Fruit fly (Drosophila melanogaster): ENCODE data around the gene Rab9D.
"Not testable (repeated sequence)": the region's sequence is repeated elsewhere in the genome, so short reads cannot be mapped to it uniquely, and the experiment has no call there.

Gene Rab9D

DNA sequence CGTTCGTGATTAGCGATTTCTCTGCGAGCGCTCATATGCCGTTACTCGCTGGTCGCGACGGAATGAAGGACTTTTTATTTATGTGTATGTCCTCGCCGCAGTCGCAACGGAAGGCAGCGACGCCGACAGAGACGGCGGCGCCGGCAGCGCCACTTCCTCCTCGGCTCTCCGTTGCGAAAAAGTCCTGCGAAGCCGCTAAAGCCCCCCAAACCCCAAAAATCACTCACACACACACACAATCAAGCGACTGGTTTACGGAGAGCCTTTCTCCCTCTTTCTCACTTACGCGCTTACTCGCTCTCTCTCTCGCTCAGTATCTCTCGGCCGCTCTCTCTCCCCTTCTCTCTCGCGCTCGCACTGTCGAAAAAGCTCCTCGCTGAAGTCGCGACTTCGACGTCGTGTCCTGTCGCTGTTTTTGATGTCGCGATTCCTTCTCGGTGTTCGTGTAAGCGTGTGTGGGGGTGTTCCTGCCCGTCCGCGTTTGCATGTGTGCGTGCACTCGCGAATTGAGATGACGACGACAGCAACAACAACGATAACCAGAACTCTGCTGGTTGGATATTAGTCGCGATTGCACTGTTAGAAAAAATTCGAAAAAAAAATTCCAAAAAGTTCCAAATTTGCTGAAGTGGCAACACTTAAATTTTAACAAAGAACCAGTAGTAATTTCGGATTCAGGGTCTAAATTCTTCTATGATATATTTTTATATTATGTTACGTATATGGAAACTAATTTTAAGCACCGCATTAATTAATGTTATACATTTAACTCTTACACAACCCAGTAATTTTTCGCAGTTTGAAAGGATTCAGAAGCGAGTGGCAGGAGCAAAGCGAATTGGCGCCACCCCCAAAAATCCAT lies 31.5 kb downstream of the Rab9D start, which contains the start of gene CG43347 (continued):
- no peak for TF ChIP-seq fd85E (GFP tag; optimal IDR thresholded peaks at IDR 0.05)
- TF ChIP-seq cyc (GFP tag; optimal IDR thresholded peaks at IDR 0.05), result peak; percentile 0
- TF ChIP-seq Sox14 (GFP tag; optimal IDR thresholded peaks at IDR 0.05), result peak; percentile 13
- TF ChIP-seq Lpt (GFP tag; optimal IDR thresholded peaks at IDR 0.05), result no peak
- TF ChIP-seq topi (GFP tag; optimal IDR thresholded peaks at IDR 0.05), result peak; percentile 41
- peak; percentile 46 for TF ChIP-seq CG4318 (GFP tag; optimal IDR thresholded peaks at IDR 0.05)
- TF ChIP-seq CG34406 (GFP tag; optimal IDR thresholded peaks at IDR 0.05), result peak; percentile 27
- TF ChIP-seq CG9139 (GFP tag; optimal IDR thresholded peaks at IDR 0.05), result no peak
- peak; percentile 40 for TF ChIP-seq Smox (GFP tag; optimal IDR thresholded peaks at IDR 0.05)
- no peak for TF ChIP-seq dac (GFP tag; optimal IDR thresholded peaks at IDR 0.05)
- peak; percentile 45 for TF ChIP-seq CG6808 (GFP tag; optimal IDR thresholded peaks at IDR 0.05)
- TF ChIP-seq Eip93F (GFP tag; optimal IDR thresholded peaks at IDR 0.05), result no peak
- peak; percentile 4 to 59 for TF ChIP-seq ss (GFP tag; optimal IDR thresholded peaks at IDR 0.05)
- TF ChIP-seq net (GFP tag; optimal IDR thresholded peaks at IDR 0.05), result peak; percentile 26
- peak; percentile 19 for TF ChIP-seq CG16779 (tag; optimal IDR thresholded peaks at IDR 0.05)
- peak; percentile 58 for TF ChIP-seq Ets96B (tag; optimal IDR thresholded peaks at IDR 0.05)
- TF ChIP-seq achi (GFP tag; optimal IDR thresholded peaks at IDR 0.05), result peak; percentile 43
- peak; percentile 28 for TF ChIP-seq CG6792 (GFP tag; optimal IDR thresholded peaks at IDR 0.05)
- TF ChIP-seq Eip78C (GFP tag), result peak; percentile 80
- peak; percentile 44 for TF ChIP-seq OdsH (GFP tag; optimal IDR thresholded peaks at IDR 0.05)
- no peak for TF ChIP-seq CG11762 (GFP tag; optimal IDR thresholded peaks at IDR 0.05; ENCODE audit: insufficient read depth)
- peak; percentile 8 for TF ChIP-seq CG1621 (tag; optimal IDR thresholded peaks at IDR 0.05)
- TF ChIP-seq Sox102F (GFP tag; optimal IDR thresholded peaks at IDR 0.05), result peak; percentile 3
- TF ChIP-seq fd59A (GFP tag; optimal IDR thresholded peaks at IDR 0.05), result peak; percentile 18
- no peak for TF ChIP-seq CG6854 (GFP tag; optimal IDR thresholded peaks at IDR 0.05)
- TF ChIP-seq CG7368 (GFP tag; optimal IDR thresholded peaks at IDR 0.05), result no peak
- TF ChIP-seq fkh (GFP tag; optimal IDR thresholded peaks at IDR 0.05), result no peak

DNA sequence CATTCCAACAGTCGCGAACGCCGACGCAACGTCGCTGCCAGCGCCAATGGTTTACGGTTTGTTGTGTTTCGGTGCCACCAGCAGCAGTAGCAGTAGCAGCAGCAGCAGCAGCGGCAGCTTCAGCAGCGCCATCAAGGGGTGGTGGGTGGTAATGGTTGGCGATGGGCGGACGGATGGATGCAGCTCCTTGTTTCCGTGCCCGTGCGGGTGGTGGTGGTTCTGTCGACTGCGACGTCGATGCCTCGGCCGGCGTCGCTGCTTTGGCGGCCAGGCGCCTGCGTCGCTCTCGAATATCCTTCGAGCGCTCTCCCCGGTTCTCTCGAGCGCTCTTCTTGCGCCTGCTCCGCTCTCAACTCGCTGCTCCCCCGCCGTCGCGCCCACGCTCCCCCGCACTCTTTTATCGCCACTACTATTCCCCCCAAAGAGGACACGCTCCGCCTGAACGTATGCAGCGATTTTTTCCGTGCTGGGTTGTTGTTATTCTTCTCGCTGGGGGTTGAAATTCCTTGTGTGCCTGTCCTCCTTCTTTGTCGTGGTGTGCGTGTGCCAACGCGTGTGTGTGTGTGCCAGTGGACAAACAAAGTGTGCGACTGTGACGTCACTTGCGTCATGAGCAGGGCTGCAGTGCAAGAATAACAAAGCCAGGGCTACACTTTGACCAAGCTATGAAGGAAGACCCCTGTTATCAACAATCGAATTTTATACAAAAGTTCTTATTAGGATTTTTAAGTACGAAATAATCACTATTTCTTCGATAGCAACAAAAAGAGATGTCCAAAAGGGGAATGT lies 32.5 kb downstream of the Rab9D start:
- TF ChIP-seq Eip75B (GFP tag; optimal IDR thresholded peaks at IDR 0.05), result no peak
- no peak for TF ChIP-seq eg (GFP tag; IDR thresholded peaks at IDR 0.05)
- peak; percentile 15 for TF ChIP-seq Eip78C (GFP tag)
- no peak for TF ChIP-seq CG11902 (GFP tag; optimal IDR thresholded peaks at IDR 0.05)
- TF ChIP-seq net (GFP tag; optimal IDR thresholded peaks at IDR 0.05), result no peak
- no peak for TF ChIP-seq CG6808 (GFP tag; optimal IDR thresholded peaks at IDR 0.05)
- TF ChIP-seq CG4318 (GFP tag; optimal IDR thresholded peaks at IDR 0.05), result no peak

DNA sequence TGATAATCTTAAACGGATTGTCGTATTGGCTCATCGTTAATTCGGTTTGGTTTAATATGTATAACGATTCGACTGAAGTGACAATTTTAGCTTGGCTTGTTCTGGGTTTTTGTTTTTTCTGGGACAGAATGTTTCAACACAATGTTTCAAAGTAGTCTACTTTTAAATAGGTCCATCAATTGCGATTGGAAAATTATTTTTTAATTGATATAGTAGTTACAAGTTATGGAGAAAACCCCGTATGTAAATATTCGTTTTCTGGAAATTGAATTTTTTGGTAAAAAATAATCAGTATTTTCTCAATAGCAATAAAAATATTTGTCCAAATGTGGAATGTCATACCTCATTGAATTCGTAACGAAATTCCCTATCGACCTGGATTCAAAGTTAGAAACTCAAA lies 34.2 kb downstream of the Rab9D start, which contains the start of gene Rab9Db:
Gene Rab9Db, minus strand, starts transcription at position 101 of the 400 bp plus-strand sequence.
- not testable (repeated sequence) for TF ChIP-seq CG6792, CG31627, achi (GFP tag; optimal IDR thresholded peaks at IDR 0.05)

DNA sequence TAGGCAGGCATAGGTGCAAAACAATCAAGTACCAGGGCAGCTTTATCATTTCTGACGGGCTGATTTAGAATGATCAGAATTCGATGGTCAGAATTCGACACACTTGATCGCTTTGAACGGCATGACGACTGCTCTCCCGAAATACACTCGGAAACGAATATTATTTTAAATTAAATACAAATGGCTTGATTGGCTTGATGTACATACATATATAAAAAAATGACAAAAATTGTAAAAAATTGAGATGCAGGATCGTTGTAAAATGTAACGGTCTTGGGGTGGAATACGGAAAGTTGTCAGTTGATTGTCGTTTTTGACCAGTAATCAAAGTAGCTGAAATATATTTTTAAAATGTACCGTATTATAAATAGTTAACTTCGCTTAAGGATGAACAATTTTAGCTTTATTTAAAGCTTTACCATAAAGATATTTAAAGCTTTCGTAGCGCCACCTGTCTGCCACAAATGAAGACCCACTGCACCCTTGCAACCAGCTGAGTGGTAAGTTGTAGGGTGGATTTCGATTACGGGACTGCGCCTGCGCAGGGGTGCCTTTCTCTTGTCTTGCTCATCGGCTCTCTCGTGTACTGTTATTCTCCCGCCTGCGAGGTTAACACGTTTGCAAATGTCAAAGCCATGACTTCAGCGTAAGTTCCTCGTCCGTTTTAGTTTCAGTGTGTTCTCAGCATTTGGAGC lies 38.3 kb downstream of the Rab9D start, which contains the start of the genes CG9806 and X11Lbeta:
Gene CG9806, minus strand, starts transcription at position 51 of the 695 bp plus-strand sequence.
Gene X11Lbeta, plus strand, starts transcription at position 676 of the 695 bp plus-strand sequence.
- TF ChIP-seq CG31627 (GFP tag; optimal IDR thresholded peaks at IDR 0.05), result no peak
- no peak for TF ChIP-seq CG1621 (tag; optimal IDR thresholded peaks at IDR 0.05)
- TF ChIP-seq pdm3 (GFP tag; optimal IDR thresholded peaks at IDR 0.05), result no peak
- TF ChIP-seq Smox (GFP tag; optimal IDR thresholded peaks at IDR 0.05), result no peak
- TF ChIP-seq CG3032 (tag; optimal IDR thresholded peaks at IDR 0.05), result no peak
- no peak for TF ChIP-seq CG10669 (GFP tag; optimal IDR thresholded peaks at IDR 0.05)
- TF ChIP-seq salr (GFP tag; optimal IDR thresholded peaks at IDR 0.05), result no peak
- no peak for TF ChIP-seq CG11762 (GFP tag; optimal IDR thresholded peaks at IDR 0.05; ENCODE audit: insufficient read depth)
- no peak for TF ChIP-seq dsx (GFP tag; optimal IDR thresholded peaks at IDR 0.05; ENCODE audit: poor library complexity, severe bottlenecking)
- no peak for TF ChIP-seq Eip75B (GFP tag; optimal IDR thresholded peaks at IDR 0.05)
- no peak for TF ChIP-seq CG4318 (GFP tag; optimal IDR thresholded peaks at IDR 0.05)
- no peak for TF ChIP-seq svp (GFP tag)
- TF ChIP-seq Sox102F (GFP tag; optimal IDR thresholded peaks at IDR 0.05), result no peak
- TF ChIP-seq CG11294 (GFP tag; IDR thresholded peaks at IDR 0.05), result no peak
- no peak for TF ChIP-seq esn (GFP tag; optimal IDR thresholded peaks at IDR 0.05)
- TF ChIP-seq CG34406 (GFP tag; optimal IDR thresholded peaks at IDR 0.05), result no peak

Measured in whole organism, prepupa.